Worm (Caenorhabditis elegans) whole organism, late embryonic: ENCODE data around the gene C28D4.10.

ENCODE experiments used
- C08G9.2 ChIP-seq: sonication (generic microtip); optimal IDR thresholded peaks from 2 replicates; lab custom pipeline; 2016; ENCODE audit warnings: mild to moderate bottlenecking, missing genetic modification characterization, moderate library complexity, missing compliant biosample characterization
- C38D4.7 ChIP-seq: fragments of 200-800 bp; sonication (Bioruptor generic); optimal IDR thresholded peaks from 2 replicates; lab custom pipeline; 2018; ENCODE audit warnings: mild to moderate bottlenecking, missing genetic modification characterization, moderate library complexity, missing compliant biosample characterization
- F13H6.1 ChIP-seq: sonication (generic microtip); optimal IDR thresholded peaks from 2 replicates; lab custom pipeline; 2016; ENCODE audit warnings: missing genetic modification characterization, missing compliant biosample characterization
- K02D7.2 ChIP-seq: sonication (generic microtip); optimal IDR thresholded peaks from 2 replicates; lab custom pipeline; 2017; ENCODE audit warnings: mild to moderate bottlenecking, missing genetic modification characterization, missing compliant biosample characterization
- K09A11.1 ChIP-seq: sonication (generic microtip); optimal IDR thresholded peaks from 2 replicates; lab custom pipeline; 2017; ENCODE audit warnings: antibody characterized with exemption, mild to moderate bottlenecking, missing genetic modification characterization, missing compliant biosample characterization; ENCODE audit not compliant: insufficient read depth
- Y22D7AL.16 ChIP-seq: sonication (generic microtip); optimal IDR thresholded peaks from 2 replicates; lab custom pipeline; 2016; ENCODE audit warnings: missing genetic modification characterization, missing compliant biosample characterization
- ahr-1 ChIP-seq: sonication (generic microtip); optimal IDR thresholded peaks from 2 replicates; lab custom pipeline; 2016; ENCODE audit warnings: missing genetic modification characterization, missing compliant biosample characterization
- ceh-22 ChIP-seq: sonication (generic microtip); optimal IDR thresholded peaks from 2 replicates; lab custom pipeline; 2017; ENCODE audit warnings: missing biosample characterization, missing genetic modification characterization
- ceh-30 ChIP-seq: fragments of 150-350 bp; optimal IDR thresholded peaks from 2 replicates; lab custom pipeline; 2014; ENCODE audit warnings: missing biosample characterization, missing genetic modification characterization
- ceh-31 ChIP-seq: sonication (generic microtip); optimal IDR thresholded peaks from 2 replicates; lab custom pipeline; 2016; ENCODE audit warnings: missing genetic modification characterization, missing compliant biosample characterization
- ceh-45 ChIP-seq: fragments of 200-800 bp; sonication (Bioruptor generic); IDR thresholded peaks from 2 replicates; pipeline ENCODE4 v1.3.6; 2022; ENCODE audit warnings: missing genetic modification reagents, missing genetic modification characterization, missing compliant biosample characterization
- ceh-6 ChIP-seq: fragments of 200-800 bp; sonication (Bioruptor generic); optimal IDR thresholded peaks from 2 replicates; lab custom pipeline; 2018; ENCODE audit warnings: mild to moderate bottlenecking, missing genetic modification characterization, missing compliant biosample characterization
- ceh-9 ChIP-seq: sonication (generic microtip); optimal IDR thresholded peaks from 2 replicates; lab custom pipeline; 2016; ENCODE audit warnings: mild to moderate bottlenecking, missing genetic modification characterization, inconsistent platforms, missing compliant biosample characterization
- dmd-4 ChIP-seq: sonication (generic microtip); optimal IDR thresholded peaks from 2 replicates; lab custom pipeline; 2016; ENCODE audit warnings: borderline replicate concordance, missing genetic modification characterization, missing compliant biosample characterization
- elt-2 ChIP-seq: sonication (generic microtip); optimal IDR thresholded peaks from 2 replicates; lab custom pipeline; 2016; ENCODE audit warnings: missing genetic modification reagents, missing genetic modification characterization, missing compliant biosample characterization
- elt-4 ChIP-seq: sonication (generic microtip); optimal IDR thresholded peaks from 2 replicates; lab custom pipeline; 2016; ENCODE audit warnings: missing genetic modification characterization, missing compliant biosample characterization
- ets-4 ChIP-seq: sonication (generic microtip); optimal IDR thresholded peaks from 2 replicates; lab custom pipeline; 2016; ENCODE audit warnings: missing genetic modification characterization, missing compliant biosample characterization
- fkh-10 ChIP-seq: fragments of 150-350 bp; optimal IDR thresholded peaks from 2 replicates; lab custom pipeline; 2014; ENCODE audit warnings: missing biosample characterization, missing genetic modification reagents, missing genetic modification characterization
- gmeb-2 ChIP-seq: sonication (generic microtip); optimal IDR thresholded peaks from 2 replicates; lab custom pipeline; 2016; ENCODE audit warnings: missing genetic modification characterization, inconsistent platforms, missing compliant biosample characterization
- hlh-15 ChIP-seq: sonication (generic microtip); optimal IDR thresholded peaks from 2 replicates; lab custom pipeline; 2016; ENCODE audit warnings: missing genetic modification characterization, missing compliant biosample characterization
- lin-11 ChIP-seq: fragments of 200-800 bp; sonication (Bioruptor generic); optimal IDR thresholded peaks from 2 replicates; lab custom pipeline; 2018; ENCODE audit warnings: mild to moderate bottlenecking, missing genetic modification characterization, missing compliant biosample characterization
- madf-2 ChIP-seq: sonication (generic microtip); optimal IDR thresholded peaks from 2 replicates; lab custom pipeline; 2017; ENCODE audit warnings: missing genetic modification characterization, missing compliant biosample characterization
- mec-3 ChIP-seq: sonication (generic microtip); optimal IDR thresholded peaks from 2 replicates; lab custom pipeline; 2016; ENCODE audit warnings: borderline replicate concordance, missing genetic modification characterization, missing compliant biosample characterization
- nhr-232 ChIP-seq: sonication (generic microtip); optimal IDR thresholded peaks from 2 replicates; lab custom pipeline; 2016; ENCODE audit warnings: missing genetic modification characterization, missing compliant biosample characterization
- npax-4 ChIP-seq: sonication (generic microtip); optimal IDR thresholded peaks from 2 replicates; lab custom pipeline; 2016; ENCODE audit warnings: missing genetic modification characterization, missing compliant biosample characterization
- pag-3 ChIP-seq: sonication (generic microtip); optimal IDR thresholded peaks from 2 replicates; lab custom pipeline; 2016; ENCODE audit warnings: missing compliant biosample characterization, missing genetic modification characterization, borderline replicate concordance
- pat-9 ChIP-seq: fragments of 200-800 bp; sonication (Bioruptor generic); optimal IDR thresholded peaks from 2 replicates; lab custom pipeline; 2018; ENCODE audit warnings: mild to moderate bottlenecking, missing genetic modification characterization, moderate library complexity, missing compliant biosample characterization
- pha-2 ChIP-seq: sonication (generic microtip); optimal IDR thresholded peaks from 2 replicates; lab custom pipeline; 2017; ENCODE audit warnings: mild to moderate bottlenecking, missing genetic modification characterization, missing compliant biosample characterization
- ref-2 ChIP-seq: sonication (generic microtip); optimal IDR thresholded peaks from 2 replicates; lab custom pipeline; 2016; ENCODE audit warnings: missing genetic modification characterization, missing compliant biosample characterization
- rnt-1 ChIP-seq: sonication (generic microtip); optimal IDR thresholded peaks from 2 replicates; lab custom pipeline; 2016; ENCODE audit warnings: missing genetic modification characterization, missing compliant biosample characterization
- sox-2 ChIP-seq: fragments of 200-800 bp; sonication (Bioruptor generic); IDR thresholded peaks from 2 replicates; pipeline ENCODE4 v1.3.6; 2022; ENCODE audit warnings: missing genetic modification reagents, missing genetic modification characterization, missing compliant biosample characterization
- sox-4 ChIP-seq: sonication (generic microtip); optimal IDR thresholded peaks from 2 replicates; lab custom pipeline; 2017; ENCODE audit warnings: mild to moderate bottlenecking, missing genetic modification characterization, inconsistent platforms, missing compliant biosample characterization
- tbx-2 ChIP-seq: sonication (generic microtip); optimal IDR thresholded peaks from 2 replicates; lab custom pipeline; 2016; ENCODE audit warnings: missing genetic modification characterization, missing compliant biosample characterization
- unc-55 ChIP-seq: sonication (generic microtip); optimal IDR thresholded peaks from 2 replicates; lab custom pipeline; 2017; ENCODE audit warnings: missing biosample characterization, missing genetic modification reagents, missing genetic modification characterization
- unc-86 ChIP-seq: sonication (generic microtip); optimal IDR thresholded peaks from 2 replicates; lab custom pipeline; 2016; ENCODE audit warnings: missing genetic modification characterization, missing compliant biosample characterization
- zip-5 ChIP-seq: sonication (generic microtip); optimal IDR thresholded peaks from 2 replicates; lab custom pipeline; 2016; ENCODE audit warnings: missing genetic modification characterization, missing compliant biosample characterization
- ztf-16 ChIP-seq: sonication (generic microtip); optimal IDR thresholded peaks from 2 replicates; lab custom pipeline; 2017; ENCODE audit warnings: missing genetic modification characterization, missing compliant biosample characterization

Gene C28D4.10

DNA sequence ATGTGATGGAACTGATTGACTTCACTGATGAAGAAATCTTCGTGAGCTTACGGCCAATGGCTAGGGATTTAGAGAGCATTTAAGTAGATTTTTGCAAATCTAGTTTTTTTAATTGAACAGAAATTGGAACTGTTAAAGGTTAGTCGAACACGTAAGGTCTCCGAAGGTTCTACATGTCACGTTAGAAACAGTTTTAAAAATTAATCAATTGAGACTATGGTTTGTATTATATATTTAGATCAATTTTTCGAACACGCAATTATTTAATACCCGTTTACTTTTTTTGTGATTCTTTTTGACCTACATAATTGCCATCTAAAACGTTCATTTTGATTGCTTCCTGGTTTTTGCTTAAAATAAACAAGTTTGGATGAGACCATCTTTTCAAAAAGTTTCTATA lies 6.6 kb downstream of the C28D4.10 start, which contains the start of gene C28D4.4:
C28D4.4 (minus strand) TSS at position 101 of the 400 bp plus-strand sequence.
- TF ChIP-seq ceh-22 (tag; lab: Kevin White, UChicago), result no peak

DNA sequence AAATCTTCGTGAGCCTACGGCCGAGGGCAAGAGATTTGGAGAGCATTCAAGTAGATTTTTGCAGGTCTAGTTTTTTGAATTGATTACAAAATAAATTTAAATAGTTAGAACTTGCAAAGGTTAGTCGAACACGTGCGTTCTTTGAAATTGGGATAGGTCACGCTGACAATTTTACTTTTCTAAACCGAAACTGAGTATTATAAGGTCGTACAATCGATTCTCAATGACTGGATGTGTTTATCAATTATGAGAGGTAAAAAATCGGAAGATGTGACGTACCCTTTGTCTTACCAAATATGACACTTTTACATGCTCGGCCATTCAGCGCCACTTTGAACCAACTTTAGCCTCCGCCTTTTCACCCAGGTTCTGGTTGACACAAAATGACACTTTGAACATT lies 8.5 kb downstream of the C28D4.10 start, which contains the start of gene C28D4.5:
C28D4.5 (minus strand) TSS at position 101 of the 400 bp plus-strand sequence.
- TF ChIP-seq ahr-1 (tag; lab: Kevin White, UChicago), result no peak
- TF ChIP-seq C08G9.2 (tag; lab: Kevin White, UChicago), result no peak
- TF ChIP-seq pag-3 (tag; lab: Kevin White, UChicago), result no peak
- TF ChIP-seq sox-2, result no peak
- no peak for TF ChIP-seq sox-4 (tag; lab: Kevin White, UChicago)
- TF ChIP-seq K09A11.1 (tag; lab: Kevin White, UChicago), result no peak
- TF ChIP-seq ztf-16 (tag; lab: Kevin White, UChicago), result no peak
- no peak for TF ChIP-seq elt-4
- TF ChIP-seq pat-9, result no peak
- no peak for TF ChIP-seq ceh-9 (tag; lab: Kevin White, UChicago)
- TF ChIP-seq ceh-31 (tag; lab: Kevin White, UChicago), result no peak
- no peak for TF ChIP-seq Y22D7AL.16 (tag; lab: Kevin White, UChicago)
- TF ChIP-seq C38D4.7 (GFP tag; lab: Kevin White, UChicago), result no peak

DNA sequence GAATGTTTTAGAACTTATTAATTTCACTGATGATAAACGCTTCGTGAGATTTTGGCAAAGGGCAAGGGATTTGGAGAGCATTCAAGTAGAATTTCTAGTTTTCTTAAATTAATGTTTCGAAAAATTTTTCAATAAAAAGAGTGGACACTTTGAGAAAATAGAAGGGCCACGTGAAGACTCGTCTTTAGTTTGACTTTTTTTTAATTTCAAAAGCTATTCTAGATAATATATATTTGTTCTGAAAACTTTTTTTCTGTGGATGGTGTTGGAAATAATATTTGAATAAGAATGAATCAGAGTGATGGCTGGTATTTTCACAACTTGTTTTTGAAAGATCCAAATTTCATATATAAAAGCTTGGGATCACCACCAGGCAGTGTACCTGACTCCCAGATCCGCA lies 10.0 kb downstream of the C28D4.10 start, which contains the start of gene C28D4.8:
C28D4.8 (minus strand) TSS at position 101 of the 400 bp plus-strand sequence.
- TF ChIP-seq unc-86 (tag; lab: Kevin White, UChicago) (no peak), madf-2 (tag; lab: Kevin White, UChicago) (no peak), dmd-4 (tag; lab: Kevin White, UChicago) (no peak), ets-4 (no peak), ceh-6 (GFP tag; lab: Kevin White, UChicago) (no peak), lin-11 (tag; lab: Kevin White, UChicago) (no peak), ceh-30 (tag; lab: Kevin White, UChicago) (no peak), sox-4 (tag; lab: Kevin White, UChicago) (no peak), hlh-15 (tag; lab: Kevin White, UChicago) (no peak), npax-4 (tag; lab: Kevin White, UChicago) (no peak), ref-2 (tag; lab: Kevin White, UChicago) (no peak), C08G9.2 (tag; lab: Kevin White, UChicago) (no peak), elt-2 (tag; lab: Kevin White, UChicago) (no peak), C38D4.7 (GFP tag; lab: Kevin White, UChicago) (no peak)
- TF ChIP-seq, all 69 proteins: peak for 0

DNA sequence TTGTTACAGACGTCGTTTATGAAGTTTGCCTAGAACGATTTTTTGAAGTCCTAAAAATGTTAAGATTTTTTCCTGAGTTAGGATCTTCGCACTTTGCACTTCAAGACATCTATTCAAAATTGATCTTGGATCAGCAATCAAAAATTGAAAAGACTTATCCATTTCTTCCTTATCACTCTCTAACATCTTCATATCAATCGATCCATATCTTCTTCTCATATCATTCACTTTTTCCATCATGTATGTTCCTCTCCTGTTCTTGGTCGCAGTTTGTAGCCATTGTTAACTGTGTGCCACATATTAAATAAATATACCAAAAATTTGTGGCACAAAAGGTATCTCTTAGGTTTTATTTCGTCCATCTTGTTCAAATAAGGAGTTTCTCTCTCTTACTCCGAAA lies 17.4 kb downstream of the C28D4.10 start:
- TF ChIP-seq pha-2, result no peak

DNA sequence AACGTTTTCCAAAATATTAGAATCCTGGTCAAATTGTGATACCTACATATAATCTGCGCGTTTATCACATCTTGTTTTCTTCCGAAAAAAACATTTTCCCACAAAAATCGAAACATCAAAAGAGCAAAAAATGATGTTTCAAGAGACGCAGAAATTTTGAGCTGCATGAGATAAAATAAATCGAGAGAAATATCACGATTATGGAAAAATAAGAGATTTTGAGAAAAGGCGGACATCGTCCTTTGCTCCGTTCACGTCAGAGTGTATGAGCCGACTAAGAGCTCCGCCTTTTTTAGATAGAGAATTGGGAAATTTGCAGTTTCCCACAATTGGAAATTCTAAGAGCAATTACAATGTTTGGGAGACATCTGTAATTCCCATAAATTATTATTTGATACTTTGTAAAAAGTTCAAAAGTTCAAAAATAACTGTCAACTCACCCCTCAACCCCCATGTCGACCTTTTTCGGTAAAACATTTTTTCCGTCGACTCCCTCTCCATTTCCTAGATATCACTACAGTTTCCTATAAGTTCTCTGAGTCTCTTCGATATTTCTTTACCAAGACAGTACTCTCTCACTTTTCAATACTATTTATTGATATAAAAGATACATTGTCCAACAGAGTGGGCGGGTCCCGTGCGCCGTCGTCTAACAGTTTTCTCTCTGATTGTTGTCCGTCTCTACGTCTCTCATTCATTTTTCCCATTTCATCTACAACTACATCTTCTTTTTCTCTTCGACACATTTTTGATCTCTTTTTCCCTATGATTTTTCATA lies 18.5 kb downstream of the C28D4.10 start:
- TF ChIP-seq zip-5 (tag; lab: Kevin White, UChicago) (no peak), fkh-10 (GFP tag; lab: Kevin White, UChicago) (no peak), F13H6.1 (tag; lab: Kevin White, UChicago) (no peak)

DNA sequence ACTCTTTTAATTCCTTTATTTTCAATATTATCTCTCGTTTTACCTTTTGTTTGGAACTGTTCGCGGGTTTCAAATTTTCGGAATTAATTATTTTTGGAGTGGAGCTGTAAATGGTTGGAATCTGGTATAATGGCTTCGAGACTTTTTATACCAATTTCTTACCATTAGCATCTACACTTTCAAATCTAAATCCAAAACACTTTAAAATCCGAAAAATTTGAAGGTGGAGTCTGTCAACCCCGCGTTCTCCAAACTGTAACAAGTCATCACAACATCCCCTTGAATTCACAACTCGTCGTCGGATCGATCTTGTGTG lies 19.1 kb downstream of the C28D4.10 start, which contains the start of gene nhr-97:
nhr-97 (plus strand) TSS at position 217 of the 316 bp plus-strand sequence.
- TF ChIP-seq elt-2 (tag; lab: Kevin White, UChicago), result no peak
- TF ChIP-seq gmeb-2 (tag; lab: Kevin White, UChicago), result no peak
- TF ChIP-seq tbx-2, result no peak
- no peak for TF ChIP-seq npax-4 (tag; lab: Kevin White, UChicago)
- TF ChIP-seq ceh-22 (tag; lab: Kevin White, UChicago), result no peak
- TF ChIP-seq lin-11 (tag; lab: Kevin White, UChicago), result no peak
- TF ChIP-seq pag-3 (tag; lab: Kevin White, UChicago), result no peak
- TF ChIP-seq mec-3 (tag; lab: Kevin White, UChicago), result no peak
- no peak for TF ChIP-seq rnt-1 (tag; lab: Kevin White, UChicago)
- no peak for TF ChIP-seq elt-4
- TF ChIP-seq sox-2, result no peak
- no peak for TF ChIP-seq F13H6.1 (tag; lab: Kevin White, UChicago)
- no peak for TF ChIP-seq ceh-45
- no peak for TF ChIP-seq ceh-9 (tag; lab: Kevin White, UChicago)
- no peak for TF ChIP-seq sox-4 (tag; lab: Kevin White, UChicago)
- no peak for TF ChIP-seq unc-55
- TF ChIP-seq nhr-232 (tag; lab: Kevin White, UChicago), result no peak
- TF ChIP-seq K02D7.2 (tag; lab: Kevin White, UChicago), result no peak
